Worm (Caenorhabditis elegans) whole organism, L1 larva: Measurements from ENCODE around the gene Y108G3AL.2.

ENCODE experiments used
- C04F5.9 ChIP-seq: sonication (generic microtip); optimal IDR thresholded peaks from 2 replicates; lab custom pipeline; 2016; ENCODE audit warnings: missing genetic modification characterization, missing compliant biosample characterization
- C16A3.4 ChIP-seq: fragments of 150-350 bp; optimal IDR thresholded peaks from 2 replicates; lab custom pipeline; 2014; ENCODE audit warnings: missing biosample characterization, missing genetic modification characterization
- F16B12.6 ChIP-seq: fragments of 150-350 bp; optimal IDR thresholded peaks from 2 replicates; lab custom pipeline; 2014; ENCODE audit warnings: missing biosample characterization, missing genetic modification characterization
- aha-1 ChIP-seq: fragments of 150-350 bp; optimal IDR thresholded peaks from 2 replicates; lab custom pipeline; 2014; ENCODE audit warnings: missing biosample characterization, missing genetic modification characterization
- aly-2 ChIP-seq: fragments of 150-350 bp; optimal IDR thresholded peaks from 2 replicates; lab custom pipeline; 2014; ENCODE audit warnings: missing biosample characterization, missing genetic modification characterization
- blmp-1 ChIP-seq: fragments of 150-350 bp; optimal IDR thresholded peaks from 2 replicates; lab custom pipeline; 2014; ENCODE audit warnings: missing biosample characterization, missing genetic modification characterization
- ceh-63 ChIP-seq: fragments of 200-800 bp; sonication (Bioruptor generic); optimal IDR thresholded peaks from 2 replicates; lab custom pipeline; 2018; ENCODE audit warnings: mild to moderate bottlenecking, missing genetic modification characterization, missing compliant biosample characterization
- ceh-8 ChIP-seq: fragments of 200-800 bp; sonication (Bioruptor generic); optimal IDR thresholded peaks from 2 replicates; lab custom pipeline; 2018; ENCODE audit warnings: mild to moderate bottlenecking, missing genetic modification characterization, moderate library complexity, missing compliant biosample characterization
- ceh-82 ChIP-seq, 3 experiments: fragments of 150-350 bp in 1 of 3; sonication (generic microtip) in 2 of 3; optimal IDR thresholded peaks; 2 replicates each; lab custom pipeline; 2014 to 2017; ENCODE audit warnings: missing biosample characterization in 3 of 3, missing genetic modification characterization in 3 of 3
- ceh-88 ChIP-seq: fragments of 200-800 bp; sonication (Bioruptor generic); IDR thresholded peaks from 2 replicates; pipeline ENCODE4 v1.3.6; 2022; ENCODE audit warnings: missing genetic modification characterization, missing compliant biosample characterization
- ceh-90 ChIP-seq: sonication (generic microtip); optimal IDR thresholded peaks from 2 replicates; lab custom pipeline; 2016; ENCODE audit warnings: missing genetic modification characterization, missing compliant biosample characterization
- dpl-1 ChIP-seq, 3 experiments: fragments of 150-350 bp in 2 of 3; sonication (generic microtip) in 1 of 3; optimal IDR thresholded peaks; 2 replicates each; lab custom pipeline; 2014 to 2017; ENCODE audit warnings: missing biosample characterization in 3 of 3, missing genetic modification characterization in 3 of 3, missing genetic modification reagents in 3 of 3
- dsc-1 ChIP-seq: sonication (generic microtip); optimal IDR thresholded peaks from 2 replicates; lab custom pipeline; 2016; ENCODE audit warnings: mild to moderate bottlenecking, missing genetic modification characterization, missing compliant biosample characterization
- efl-1 ChIP-seq, 4 experiments: fragments of 150-350 bp; optimal IDR thresholded peaks in 3 of 4; peaks in 1 of 4; 1 replicate in 1 of 4; 2 replicates in 3 of 4; lab custom pipeline; 2014; ENCODE audit warnings: missing biosample characterization in 2 of 4, missing genetic modification characterization in 2 of 4, missing genetic modification reagents in 2 of 4
- egl-27 ChIP-seq, 2 experiments: fragments of 150-350 bp in 1 of 2; sonication (generic microtip); optimal IDR thresholded peaks; 3 replicates each; lab custom pipeline; 2017 to 2018; ENCODE audit warnings: missing biosample characterization in 2 of 2, missing genetic modification characterization in 2 of 2, missing genetic modification reagents in 2 of 2
- elt-3 ChIP-seq, 6 experiments: fragments of 150-350 bp in 1 of 6; sonication (generic microtip); optimal IDR thresholded peaks; 2 replicates each; lab custom pipeline; 2017 to 2018; ENCODE audit warnings: missing biosample characterization in 6 of 6, missing genetic modification characterization in 6 of 6, inconsistent platforms in 1 of 6
- ets-5 ChIP-seq: fragments of 200-800 bp; sonication (Bioruptor generic); IDR thresholded peaks from 2 replicates; pipeline ENCODE4 v1.3.6; 2022; ENCODE audit warnings: missing genetic modification characterization, missing compliant biosample characterization
- fkh-10 ChIP-seq: sonication (generic microtip); optimal IDR thresholded peaks from 2 replicates; lab custom pipeline; 2017; ENCODE audit warnings: missing biosample characterization, missing genetic modification reagents, missing genetic modification characterization
- fkh-4 ChIP-seq: sonication (generic microtip); optimal IDR thresholded peaks from 2 replicates; lab custom pipeline; 2016; ENCODE audit warnings: missing compliant biosample characterization, missing genetic modification characterization, borderline replicate concordance
- fkh-8 ChIP-seq: sonication (generic microtip); optimal IDR thresholded peaks from 2 replicates; lab custom pipeline; 2016; ENCODE audit warnings: mild to moderate bottlenecking, missing genetic modification characterization, missing compliant biosample characterization
- fos-1 ChIP-seq: fragments of 150-350 bp; optimal IDR thresholded peaks from 2 replicates; lab custom pipeline; 2014; ENCODE audit warnings: missing biosample characterization, missing genetic modification characterization
- grh-1 ChIP-seq: fragments of 200-800 bp; sonication (Bioruptor generic); IDR thresholded peaks from 2 replicates; pipeline ENCODE4 v1.3.6; 2022; ENCODE audit warnings: missing genetic modification reagents, missing genetic modification characterization, missing compliant biosample characterization
- irx-1 ChIP-seq: sonication (generic microtip); optimal IDR thresholded peaks from 2 replicates; lab custom pipeline; 2016; ENCODE audit warnings: missing genetic modification characterization, missing compliant biosample characterization
- isw-1 ChIP-seq: fragments of 200-800 bp; sonication (Bioruptor generic); IDR thresholded peaks from 2 replicates; pipeline ENCODE4 v1.3.6; 2022; ENCODE audit warnings: missing genetic modification characterization, missing compliant biosample characterization
- lin-15B ChIP-seq: fragments of 150-350 bp; sonication (generic microtip); optimal IDR thresholded peaks from 3 replicates; lab custom pipeline; 2014; ENCODE audit warnings: missing biosample characterization, missing genetic modification characterization
- lin-35 ChIP-seq, 2 experiments: fragments of 150-350 bp; optimal IDR thresholded peaks; 2 replicates each; lab custom pipeline; 2014; ENCODE audit warnings: missing biosample characterization in 2 of 2, missing genetic modification characterization in 2 of 2, missing genetic modification reagents in 2 of 2
- lin-39 ChIP-seq: fragments of 150-350 bp; optimal IDR thresholded peaks from 2 replicates; lab custom pipeline; 2014; ENCODE audit warnings: missing biosample characterization, missing genetic modification reagents, missing genetic modification characterization
- lsy-2 ChIP-seq, 2 experiments: fragments of 150-350 bp; optimal IDR thresholded peaks; 2 replicates each; lab custom pipeline; 2014; ENCODE audit warnings: missing biosample characterization in 2 of 2, missing genetic modification characterization in 2 of 2
- mdl-1 ChIP-seq, 2 experiments: fragments of 150-350 bp; optimal IDR thresholded peaks; 2 replicates each; lab custom pipeline; 2014 to 2017; ENCODE audit warnings: missing biosample characterization in 2 of 2, missing genetic modification characterization in 2 of 2, inconsistent platforms in 1 of 2
- mep-1 ChIP-seq: fragments of 150-350 bp; optimal IDR thresholded peaks from 2 replicates; lab custom pipeline; 2014; ENCODE audit warnings: missing biosample characterization, missing genetic modification characterization
- nhr-11 ChIP-seq: fragments of 150-350 bp; optimal IDR thresholded peaks from 2 replicates; lab custom pipeline; 2014; ENCODE audit warnings: missing biosample characterization, missing genetic modification characterization
- nhr-19 ChIP-seq: fragments of 200-800 bp; sonication (Bioruptor generic); conservative IDR thresholded peaks from 2 replicates; pipeline ENCODE4 v1.3.6; 2022; ENCODE audit warnings: missing genetic modification characterization, missing compliant biosample characterization
- nhr-47 ChIP-seq: sonication (generic microtip); optimal IDR thresholded peaks from 2 replicates; lab custom pipeline; 2016; ENCODE audit warnings: mild to moderate bottlenecking, missing genetic modification characterization, moderate library complexity, missing compliant biosample characterization
- nhr-71 ChIP-seq: sonication (generic microtip); optimal IDR thresholded peaks from 2 replicates; lab custom pipeline; 2016; ENCODE audit warnings: mild to moderate bottlenecking, missing genetic modification characterization, moderate library complexity, missing compliant biosample characterization
- nhr-84 ChIP-seq: sonication (generic microtip); optimal IDR thresholded peaks from 2 replicates; lab custom pipeline; 2017; ENCODE audit warnings: missing biosample characterization, missing genetic modification characterization
- nhr-85 ChIP-seq: sonication (generic microtip); peaks from one replicate; lab custom pipeline; 2016; ENCODE audit warnings: missing genetic modification characterization, inconsistent platforms, missing compliant biosample characterization
- pag-3 ChIP-seq: sonication (generic microtip); optimal IDR thresholded peaks from 2 replicates; lab custom pipeline; 2017; ENCODE audit warnings: missing genetic modification characterization, mild to moderate bottlenecking, missing compliant biosample characterization, antibody characterized with exemption, borderline replicate concordance; ENCODE audit not compliant: insufficient read depth
- rnt-1 ChIP-seq: sonication (generic microtip); optimal IDR thresholded peaks from 2 replicates; lab custom pipeline; 2016; ENCODE audit warnings: mild to moderate bottlenecking, missing genetic modification characterization, moderate library complexity, missing compliant biosample characterization
- skn-1 ChIP-seq: fragments of 150-350 bp; optimal IDR thresholded peaks from 2 replicates; lab custom pipeline; 2014; ENCODE audit warnings: missing biosample characterization, missing genetic modification characterization
- snu-23 ChIP-seq: sonication (generic microtip); optimal IDR thresholded peaks from 2 replicates; lab custom pipeline; 2016; ENCODE audit warnings: missing genetic modification characterization, missing compliant biosample characterization
- sptf-1 ChIP-seq: fragments of 150-350 bp; optimal IDR thresholded peaks from 2 replicates; lab custom pipeline; 2014; ENCODE audit warnings: missing biosample characterization, missing genetic modification characterization
- swsn-7 ChIP-seq: sonication (generic microtip); optimal IDR thresholded peaks from 2 replicates; lab custom pipeline; 2016; ENCODE audit warnings: missing genetic modification characterization, missing compliant biosample characterization
- tbx-2 ChIP-seq: sonication (generic microtip); optimal IDR thresholded peaks from 2 replicates; lab custom pipeline; 2016; ENCODE audit warnings: missing genetic modification characterization, missing compliant biosample characterization
- unc-86 ChIP-seq: sonication (generic microtip); optimal IDR thresholded peaks from 2 replicates; lab custom pipeline; 2016; ENCODE audit warnings: missing genetic modification characterization, missing compliant biosample characterization
- unc-98 ChIP-seq: fragments of 200-800 bp; sonication (Bioruptor generic); IDR thresholded peaks from 2 replicates; pipeline ENCODE4 v1.3.6; 2022; ENCODE audit warnings: missing genetic modification characterization, missing compliant biosample characterization
- xbp-1 ChIP-seq: sonication (generic microtip); optimal IDR thresholded peaks from 2 replicates; lab custom pipeline; 2016; ENCODE audit warnings: missing genetic modification characterization, missing compliant biosample characterization
- ztf-11 ChIP-seq, 2 experiments: sonication (generic microtip); optimal IDR thresholded peaks; 2 replicates each; lab custom pipeline; 2016 to 2017; ENCODE audit warnings: missing genetic modification characterization in 2 of 2, missing biosample characterization in 1 of 2, missing compliant biosample characterization in 1 of 2

Gene Y108G3AL.2

ce11 chrV:155215-155614, 11.6 kb upstream of the Y108G3AL.2 start (continued):
- TF ChIP-seq ets-5 (GFP tag; lab: Robert Waterston, UW) (no peak), C04F5.9 (tag; lab: Kevin White, UChicago) (no peak), aha-1 (tag; lab: Kevin White, UChicago) (no peak), lin-15B (tag; lab: Kevin White, UChicago) (no peak), ceh-8 (GFP tag; lab: Kevin White, UChicago) (no peak), ztf-11 (tag; optimal IDR thresholded peaks at IDR 0.05; lab: Kevin White, UChicago) (no peak), F16B12.6 (tag; lab: Kevin White, UChicago) (no peak), nhr-84 (tag; lab: Kevin White, UChicago) (no peak), lin-39 (tag; lab: Kevin White, UChicago) (no peak)

- TF ChIP-seq elt-3 (tag; optimal IDR thresholded peaks at IDR 0.05; lab: Kevin White, UChicago) (peak in 2 of 6 experiments; percentile 11 to 19), blmp-1 (peak; percentile 37), ceh-88 (GFP tag; lab: Robert Waterston, UW) (no peak), nhr-47 (tag; lab: Kevin White, UChicago) (peak; percentile 61), unc-86 (tag; lab: Kevin White, UChicago) (peak; percentile 38), nhr-71 (peak; percentile 74), efl-1 (optimal IDR thresholded peaks at IDR 0.05; lab: Kevin White, UChicago) (peak; percentile 46 to 95), efl-1 (GFP tag; optimal IDR thresholded peaks at IDR 0.05 in 1 of 2; lab: Kevin White, UChicago) (peak; percentile 97 to 99), aha-1 (tag; lab: Kevin White, UChicago) (no peak), nhr-11 (tag; lab: Kevin White, UChicago) (no peak), dpl-1 (GFP tag; optimal IDR thresholded peaks at IDR 0.05; lab: Kevin White, UChicago) (peak; percentile 91 to 97 (median 96)), ceh-63 (GFP tag; lab: Kevin White, UChicago) (no peak), lin-35 (GFP tag; optimal IDR thresholded peaks at IDR 0.05; lab: Kevin White, UChicago) (peak; percentile 95 to 98), rnt-1 (tag; lab: Kevin White, UChicago) (peak; percentile 54), skn-1 (tag; lab: Kevin White, UChicago) (peak; percentile 59), lsy-2 (tag; optimal IDR thresholded peaks at IDR 0.05; lab: Kevin White, UChicago) (peak; percentile 59 to 84), nhr-19 (GFP tag; lab: Robert Waterston, UW) (peak; percentile 27; the same call in 1 of the 2 replicates), ceh-90 (peak; percentile 72), grh-1 (GFP tag; lab: Robert Waterston, UW) (no peak), irx-1 (tag; lab: Kevin White, UChicago) (peak; percentile 68), sptf-1 (no peak), fkh-10 (GFP tag; lab: Kevin White, UChicago) (no peak), isw-1 (GFP tag; lab: Robert Waterston, UW) (peak; percentile 15; the same call in 1 of the 2 replicates), pag-3 (tag; lab: Kevin White, UChicago) (no peak), dsc-1 (peak; percentile 64), mdl-1 (tag; optimal IDR thresholded peaks at IDR 0.05; lab: Kevin White, UChicago) (peak in 1 of 2 experiments; percentile 43), ceh-82 (tag; optimal IDR thresholded peaks at IDR 0.05; lab: Kevin White, UChicago) (peak; percentile 31 to 53 (median 51)), nhr-85 (peak; percentile 70), C04F5.9 (tag; lab: Kevin White, UChicago) (no peak), tbx-2 (peak; percentile 48), xbp-1 (tag; lab: Kevin White, UChicago) (peak; percentile 52), C16A3.4 (tag; lab: Kevin White, UChicago) (peak; percentile 32), egl-27 (tag; optimal IDR thresholded peaks at IDR 0.05; lab: Kevin White, UChicago) (no peak), swsn-7 (peak; percentile 44), fkh-4 (tag; lab: Kevin White, UChicago) (peak; percentile 27), lin-15B (tag; lab: Kevin White, UChicago) (peak; percentile 26), unc-98 (GFP tag; lab: Robert Waterston, UW) (0 out of 2 replicates have a peak, but pooled peaks have one; percentile 32), fkh-8 (tag; lab: Kevin White, UChicago) (peak; percentile 28), aly-2 (tag; lab: Kevin White, UChicago) (peak; percentile 58), snu-23 (GFP tag; lab: Kevin White, UChicago) (peak; percentile 70), F16B12.6 (tag; lab: Kevin White, UChicago) (peak; percentile 63), mep-1 (tag; lab: Kevin White, UChicago) (peak; percentile 55), fos-1 (tag; lab: Kevin White, UChicago) (peak; percentile 51)
Observed at ce11 chrV:156044-156869, 10.5 kb upstream of the Y108G3AL.2 start, which contains the start of gene ttb-1. Gene ttb-1 (plus strand): TSS chrV:156819.
